Fruit fly (Drosophila melanogaster) whole organism: ENCODE data around the gene CG42709.

Experiments used
- CG8478 ChIP-seq: fragments of >200 bp; optimal IDR thresholded peaks from 2 replicates; lab custom pipeline; 2018; ENCODE audit warnings: inconsistent platforms
- Dll ChIP-seq: fragments of >200 bp; optimal IDR thresholded peaks from 2 replicates; lab custom pipeline; 2017
- EcR ChIP-seq, 2 experiments: fragments of >200 bp; optimal IDR thresholded peaks; 2 replicates each; lab custom pipeline; 2017; ENCODE audit warnings: missing biosample characterization in 2 of 2, missing genetic modification characterization in 2 of 2, missing genetic modification reagents in 2 of 2
- usp ChIP-seq: fragments of >200 bp; optimal IDR thresholded peaks from 2 replicates; lab custom pipeline; 2017; ENCODE audit warnings: missing biosample characterization, missing genetic modification characterization, mixed read lengths

dm6 chr3L:12789875-12790373 lies at the start of gene CG42709:
- TF ChIP-seq usp (GFP tag; lab: Kevin White, UChicago) (no peak), CG8478 (lab: Kevin White, UChicago) (no peak), Dll (no peak), EcR (GFP tag; optimal IDR thresholded peaks at IDR 0.05; lab: Kevin White, UChicago) (no peak)
